Fruit fly (Drosophila melanogaster) whole organism, prepupa: Measurements from ENCODE around the gene Usf.
A peak's percentile ranks its signal among the peaks of the same experiment; 100 is the strongest.

Experiments
- Blimp-1 ChIP-seq: fragments of 200-800 bp; sonication (Bioruptor generic); optimal IDR thresholded peaks from 3 replicates; lab custom pipeline; 2017; ENCODE audit warnings: missing biosample characterization, missing genetic modification characterization, mild to moderate bottlenecking, moderate library complexity, missing genetic modification reagents
- CG10631 ChIP-seq: fragments of 200-800 bp; sonication (Bioruptor generic); optimal IDR thresholded peaks from 2 replicates; lab custom pipeline; 2016; ENCODE audit warnings: missing biosample characterization, missing genetic modification characterization
- CG10669 ChIP-seq: fragments of 200-800 bp; sonication (Bioruptor generic); optimal IDR thresholded peaks from 3 replicates; lab custom pipeline; 2018; ENCODE audit warnings: missing biosample characterization, mild to moderate bottlenecking, missing genetic modification characterization, moderate library complexity
- CG11762 ChIP-seq: fragments of 200-800 bp; sonication (Bioruptor generic); optimal IDR thresholded peaks from 3 replicates; lab custom pipeline; 2016; ENCODE audit warnings: missing biosample characterization, missing genetic modification characterization; ENCODE audit not compliant: insufficient read depth
- CG11902 ChIP-seq: fragments of 200-800 bp; sonication (Bioruptor generic); optimal IDR thresholded peaks from 3 replicates; lab custom pipeline; 2016; ENCODE audit warnings: missing biosample characterization, missing genetic modification characterization
- CG15336 ChIP-seq: fragments of 200-800 bp; sonication (Bioruptor generic); IDR thresholded peaks from 2 replicates; pipeline ENCODE4 v1.3.6; 2022; ENCODE audit warnings: missing biosample characterization, missing genetic modification characterization
- CG16779 ChIP-seq: fragments of 200-800 bp; sonication (Bioruptor generic); optimal IDR thresholded peaks from 3 replicates; lab custom pipeline; 2017; ENCODE audit warnings: missing biosample characterization, mild to moderate bottlenecking, missing genetic modification characterization
- CG3032 ChIP-seq: fragments of 200-800 bp; optimal IDR thresholded peaks from 2 replicates; lab custom pipeline; 2019; ENCODE audit warnings: missing biosample characterization, mild to moderate bottlenecking, missing genetic modification characterization, moderate library complexity
- CG31627 ChIP-seq: fragments of 200-800 bp; sonication (Bioruptor generic); optimal IDR thresholded peaks from 3 replicates; lab custom pipeline; 2016; ENCODE audit warnings: missing biosample characterization, missing genetic modification characterization
- CG32006 ChIP-seq: fragments of 200-800 bp; sonication (Bioruptor generic); optimal IDR thresholded peaks from 3 replicates; lab custom pipeline; 2017; ENCODE audit warnings: missing biosample characterization, mild to moderate bottlenecking, missing genetic modification characterization
- CG34406 ChIP-seq: fragments of 200-800 bp; sonication (Bioruptor generic); optimal IDR thresholded peaks from 3 replicates; lab custom pipeline; 2016; ENCODE audit warnings: missing biosample characterization, missing genetic modification characterization
- CG3919 ChIP-seq: fragments of 200-800 bp; sonication (Bioruptor generic); optimal IDR thresholded peaks from 3 replicates; lab custom pipeline; 2016; ENCODE audit warnings: missing biosample characterization, missing genetic modification characterization
- CG6163 ChIP-seq: fragments of 200-800 bp; sonication (Bioruptor generic); IDR thresholded peaks from 3 replicates; pipeline ENCODE4 v1.3.6; 2022; ENCODE audit warnings: missing biosample characterization, missing genetic modification characterization
- CG6276 ChIP-seq: fragments of 200-800 bp; sonication (Bioruptor generic); optimal IDR thresholded peaks from 2 replicates; lab custom pipeline; 2017; ENCODE audit warnings: missing biosample characterization, mild to moderate bottlenecking, missing genetic modification characterization
- CG6792 ChIP-seq: fragments of 200-800 bp; sonication (Bioruptor generic); optimal IDR thresholded peaks from 3 replicates; lab custom pipeline; 2016; ENCODE audit warnings: missing biosample characterization, missing genetic modification characterization
- CG6808 ChIP-seq: fragments of 200-800 bp; sonication (Bioruptor generic); optimal IDR thresholded peaks from 3 replicates; lab custom pipeline; 2017; ENCODE audit warnings: missing biosample characterization, missing genetic modification characterization, mild to moderate bottlenecking, moderate library complexity, missing genetic modification reagents
- CG8119 ChIP-seq: fragments of 200-800 bp; sonication (Bioruptor generic); IDR thresholded peaks from 3 replicates; pipeline ENCODE4 v1.3.6; 2022; ENCODE audit warnings: missing biosample characterization, missing genetic modification characterization
- CG9139 ChIP-seq: fragments of 200-800 bp; sonication (Bioruptor generic); optimal IDR thresholded peaks from 3 replicates; lab custom pipeline; 2017; ENCODE audit warnings: missing biosample characterization, mild to moderate bottlenecking, missing genetic modification characterization
- Eip75B ChIP-seq: fragments of 200-800 bp; sonication (Bioruptor generic); optimal IDR thresholded peaks from 3 replicates; lab custom pipeline; 2016; ENCODE audit warnings: missing biosample characterization, missing genetic modification characterization
- Eip78C ChIP-seq: fragments of 200-800 bp; sonication (Bioruptor generic); peaks from one replicate; lab custom pipeline; 2016; ENCODE audit warnings: missing biosample characterization, missing genetic modification characterization
- Eip93F ChIP-seq: fragments of 200-800 bp; sonication (Bioruptor generic); optimal IDR thresholded peaks from 2 replicates; lab custom pipeline; 2016; ENCODE audit warnings: missing biosample characterization, mild to moderate bottlenecking, missing genetic modification characterization
- Ets96B ChIP-seq: fragments of 200-800 bp; optimal IDR thresholded peaks from 2 replicates; lab custom pipeline; 2019; ENCODE audit warnings: missing biosample characterization, mild to moderate bottlenecking, missing genetic modification characterization, moderate library complexity
- Hr38 ChIP-seq: sonication (Bioruptor generic); optimal IDR thresholded peaks from 2 replicates; lab custom pipeline; 2016; ENCODE audit warnings: missing biosample characterization, missing genetic modification characterization
- Met ChIP-seq: fragments of 200-800 bp; sonication (Bioruptor generic); optimal IDR thresholded peaks from 3 replicates; lab custom pipeline; 2016; ENCODE audit warnings: missing biosample characterization, missing genetic modification characterization
- OdsH ChIP-seq: fragments of 200-800 bp; sonication (Bioruptor generic); optimal IDR thresholded peaks from 3 replicates; lab custom pipeline; 2016; ENCODE audit warnings: missing biosample characterization, missing genetic modification characterization
- Smox ChIP-seq: fragments of 200-800 bp; sonication (Bioruptor generic); optimal IDR thresholded peaks from 3 replicates; lab custom pipeline; 2016; ENCODE audit warnings: missing biosample characterization, missing genetic modification characterization
- Sox15 ChIP-seq: fragments of 200-800 bp; sonication (Bioruptor generic); optimal IDR thresholded peaks from 3 replicates; lab custom pipeline; 2016; ENCODE audit warnings: missing biosample characterization, missing genetic modification characterization
- acj6 ChIP-seq: fragments of 200-800 bp; sonication (Bioruptor generic); optimal IDR thresholded peaks from 3 replicates; lab custom pipeline; 2016; ENCODE audit warnings: missing biosample characterization, missing genetic modification characterization
- cyc ChIP-seq: fragments of 200-800 bp; sonication (Bioruptor generic); optimal IDR thresholded peaks from 3 replicates; lab custom pipeline; 2016; ENCODE audit warnings: missing biosample characterization, missing genetic modification characterization
- dac ChIP-seq: fragments of 200-800 bp; sonication (Bioruptor generic); optimal IDR thresholded peaks from 2 replicates; lab custom pipeline; 2017; ENCODE audit warnings: missing biosample characterization, mild to moderate bottlenecking, missing genetic modification characterization
- dsx ChIP-seq: fragments of 200-800 bp; optimal IDR thresholded peaks from 3 replicates; lab custom pipeline; 2019; ENCODE audit warnings: missing biosample characterization, mild to moderate bottlenecking, missing genetic modification characterization, moderate library complexity; ENCODE audit not compliant: poor library complexity, severe bottlenecking
- eg ChIP-seq: fragments of 200-800 bp; sonication (Bioruptor generic); IDR thresholded peaks from 3 replicates; pipeline ENCODE4 v1.3.6; 2022; ENCODE audit warnings: missing biosample characterization, missing genetic modification characterization
- esn ChIP-seq: fragments of 200-800 bp; sonication (Bioruptor generic); optimal IDR thresholded peaks from 2 replicates; lab custom pipeline; 2016; ENCODE audit warnings: missing biosample characterization, mild to moderate bottlenecking, missing genetic modification characterization, moderate library complexity
- fd59A ChIP-seq: fragments of 200-800 bp; sonication (Bioruptor generic); optimal IDR thresholded peaks from 2 replicates; lab custom pipeline; 2017; ENCODE audit warnings: missing biosample characterization, mild to moderate bottlenecking, missing genetic modification characterization, missing genetic modification reagents
- fkh ChIP-seq: fragments of 200-800 bp; sonication (Bioruptor generic); optimal IDR thresholded peaks from 3 replicates; lab custom pipeline; 2017; ENCODE audit warnings: missing biosample characterization, mild to moderate bottlenecking, missing genetic modification characterization, moderate library complexity
- lz ChIP-seq: fragments of 200-800 bp; sonication (Bioruptor generic); optimal IDR thresholded peaks from 3 replicates; lab custom pipeline; 2016; ENCODE audit warnings: missing biosample characterization, missing genetic modification characterization
- net ChIP-seq: fragments of 200-800 bp; sonication (Bioruptor generic); optimal IDR thresholded peaks from 3 replicates; lab custom pipeline; 2016; ENCODE audit warnings: missing biosample characterization, missing genetic modification characterization
- pdm3 ChIP-seq: fragments of 200-800 bp; sonication (Bioruptor generic); optimal IDR thresholded peaks from 3 replicates; lab custom pipeline; 2016; ENCODE audit warnings: missing biosample characterization, missing genetic modification characterization
- salr ChIP-seq, 2 experiments: fragments of 200-800 bp; sonication (Bioruptor generic); optimal IDR thresholded peaks; 3 replicates each; lab custom pipeline; 2016 to 2018; ENCODE audit warnings: missing biosample characterization in 2 of 2, missing genetic modification characterization in 2 of 2, mild to moderate bottlenecking in 1 of 2
- ss ChIP-seq, 2 experiments: fragments of 200-800 bp; sonication (Bioruptor generic); optimal IDR thresholded peaks; 2 replicates in 1 of 2; 3 replicates in 1 of 2; lab custom pipeline; 2017 to 2018; ENCODE audit warnings: mild to moderate bottlenecking in 2 of 2, missing biosample characterization in 2 of 2, missing genetic modification characterization in 2 of 2, moderate library complexity in 1 of 2
- svp ChIP-seq: fragments of 200-800 bp; sonication (Bioruptor generic); peaks from one replicate; lab custom pipeline; 2016; ENCODE audit warnings: missing biosample characterization, missing genetic modification characterization
- vri ChIP-seq: fragments of 200-800 bp; sonication (Bioruptor generic); optimal IDR thresholded peaks from 3 replicates; lab custom pipeline; 2016; ENCODE audit warnings: missing biosample characterization, mild to moderate bottlenecking, missing genetic modification characterization

The Usf gene

DNA sequence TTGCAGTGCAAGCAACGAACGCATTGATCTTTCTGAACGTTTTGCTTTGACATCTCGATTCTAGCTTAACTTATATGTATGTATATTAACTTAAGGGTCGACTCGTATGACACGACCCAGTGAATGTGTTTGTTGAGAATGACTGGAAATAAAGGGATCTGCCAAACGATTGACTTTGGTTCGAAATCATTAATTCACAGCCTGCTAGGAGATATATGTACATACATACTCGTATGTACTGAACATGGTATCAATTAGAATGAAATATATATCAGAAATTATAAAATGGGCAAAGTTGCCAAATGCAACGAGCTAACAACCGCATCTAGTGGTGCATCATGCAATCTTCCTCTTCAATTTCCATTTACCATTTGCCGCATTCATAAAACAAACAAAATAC, 23.2 kb upstream of the Usf start, which contains the start of gene CG12684:
CG12684 (minus strand) TSS at position 101 of the 400 bp plus-strand sequence.
- TF ChIP-seq acj6, result no peak
- no peak for TF ChIP-seq eg (GFP tag; lab: Robert Waterston, UW)
- TF ChIP-seq salr (GFP tag; optimal IDR thresholded peaks at IDR 0.05; lab: Kevin White, UChicago), result no peak
- TF ChIP-seq CG15336 (GFP tag; lab: Robert Waterston, UW), result no peak
- no peak for TF ChIP-seq dac (GFP tag; lab: Kevin White, UChicago)
- no peak for TF ChIP-seq Sox15 (GFP tag; lab: Kevin White, UChicago)
- TF ChIP-seq CG6808 (GFP tag; lab: Kevin White, UChicago), result no peak
- TF ChIP-seq Ets96B, result no peak
- TF ChIP-seq CG34406 (GFP tag; lab: Kevin White, UChicago), result no peak

DNA sequence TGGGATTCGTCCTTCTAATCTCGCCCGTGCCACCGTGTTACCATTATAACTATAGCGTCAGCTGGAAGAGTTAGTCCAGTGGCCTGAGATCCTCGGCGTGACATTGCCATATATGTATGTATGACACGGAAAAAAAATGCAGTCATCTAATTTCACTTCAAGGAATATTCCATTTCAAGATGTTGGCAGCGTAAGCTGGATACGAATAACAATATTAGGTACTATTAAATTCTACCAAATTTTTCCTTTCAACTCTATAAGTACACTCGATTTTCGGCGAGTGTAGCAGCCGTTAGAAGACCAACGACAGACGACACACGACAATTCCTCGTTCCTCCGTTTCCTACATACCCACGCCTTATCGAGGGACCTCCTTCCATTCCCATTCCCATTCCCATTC, 16.4 kb upstream of the Usf start:
- no peak for TF ChIP-seq dsx
- peak; percentile 12 for TF ChIP-seq svp (GFP tag; lab: Kevin White, UChicago)
- no peak for TF ChIP-seq CG31627
- TF ChIP-seq Eip78C (GFP tag; lab: Kevin White, UChicago), result peak; percentile 43
- no peak for TF ChIP-seq Eip93F (GFP tag; lab: Kevin White, UChicago)
- TF ChIP-seq vri (GFP tag; lab: Kevin White, UChicago), result no peak

dm6 chrX:4563980-4564379, 15.4 kb upstream of the Usf start:
- TF ChIP-seq svp (GFP tag; lab: Kevin White, UChicago) (no peak), ss (GFP tag; optimal IDR thresholded peaks at IDR 0.05; lab: Kevin White, UChicago) (peak; percentile 23 to 35), CG9139 (GFP tag; lab: Kevin White, UChicago) (peak; percentile 46), lz (no peak), Sox15 (GFP tag; lab: Kevin White, UChicago) (no peak), Hr38 (GFP tag; lab: Kevin White, UChicago) (no peak)

DNA sequence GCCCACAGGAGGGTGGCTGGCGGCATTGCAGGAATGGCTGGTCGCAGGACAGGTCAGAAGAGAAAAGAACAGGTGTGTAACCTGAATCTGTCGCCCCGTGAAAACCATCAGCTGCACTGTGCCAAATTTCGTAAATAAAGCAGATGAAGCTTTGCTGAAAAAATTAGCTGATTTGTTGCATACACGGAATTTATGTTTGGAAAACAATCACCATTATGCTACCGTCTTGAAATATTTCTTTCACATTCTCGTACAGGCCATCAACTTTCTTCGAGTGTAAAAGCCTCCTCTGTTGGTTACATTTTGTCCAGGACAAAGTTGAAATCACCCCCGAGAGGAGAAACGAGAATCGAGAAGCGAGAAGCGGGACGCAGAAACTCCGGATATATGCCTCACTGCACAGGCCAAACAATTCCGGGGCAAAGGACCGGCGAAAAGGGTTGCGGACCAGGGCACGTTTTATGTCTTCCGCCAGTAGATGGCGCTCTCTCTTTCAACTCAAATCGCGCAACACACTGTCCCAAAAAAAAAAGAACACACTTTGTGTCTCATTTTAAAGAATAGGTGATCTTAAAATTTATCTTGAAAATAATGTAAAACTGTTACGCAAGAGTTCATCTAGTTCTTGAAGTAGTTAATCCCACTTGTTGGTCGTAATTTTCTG, 11.7 kb upstream of the Usf start:
- TF ChIP-seq Hr38 (GFP tag; lab: Kevin White, UChicago), result no peak
- TF ChIP-seq Eip78C (GFP tag; lab: Kevin White, UChicago), result peak; percentile 75
- no peak for TF ChIP-seq dsx
- peak; percentile 5 for TF ChIP-seq fd59A (GFP tag; lab: Kevin White, UChicago)
- TF ChIP-seq OdsH (GFP tag; lab: Kevin White, UChicago), result peak; percentile 13
- TF ChIP-seq Blimp-1 (GFP tag; lab: Kevin White, UChicago), result no peak
- no peak for TF ChIP-seq net (GFP tag; lab: Kevin White, UChicago)
- no peak for TF ChIP-seq CG3032 (tag; lab: Kevin White, UChicago)
- TF ChIP-seq pdm3 (GFP tag; lab: Kevin White, UChicago), result peak; percentile 24
- no peak for TF ChIP-seq fkh
- peak; percentile 38 for TF ChIP-seq CG10669 (GFP tag; lab: Kevin White, UChicago)
- TF ChIP-seq CG11902 (GFP tag; lab: Kevin White, UChicago), result no peak
- TF ChIP-seq cyc (GFP tag; lab: Kevin White, UChicago), result peak; percentile 42
- no peak for TF ChIP-seq CG15336 (GFP tag; lab: Robert Waterston, UW)
- TF ChIP-seq Met, result peak; percentile 32
- TF ChIP-seq CG6163 (GFP tag; lab: Robert Waterston, UW), result 0 out of 3 replicates have a peak, but pooled peaks have one; percentile 11
- TF ChIP-seq lz, result peak; percentile 41
- TF ChIP-seq CG6276 (GFP tag; lab: Kevin White, UChicago), result no peak
- peak; percentile 26 for TF ChIP-seq CG6792 (GFP tag; lab: Kevin White, UChicago)
- TF ChIP-seq Ets96B, result peak; percentile 38
- peak; percentile 11 for TF ChIP-seq Eip75B (GFP tag; lab: Kevin White, UChicago)
- no peak for TF ChIP-seq CG11762 (GFP tag; lab: Kevin White, UChicago)
- TF ChIP-seq acj6, result peak; percentile 1
- TF ChIP-seq Smox (GFP tag; lab: Kevin White, UChicago), result peak; percentile 23
- peak; percentile 1 for TF ChIP-seq CG6808 (GFP tag; lab: Kevin White, UChicago)
- peak in 1 of 2 experiments; percentile 33 for TF ChIP-seq salr (GFP tag; optimal IDR thresholded peaks at IDR 0.05; lab: Kevin White, UChicago)
- no peak for TF ChIP-seq CG32006 (GFP tag; lab: Kevin White, UChicago)
- TF ChIP-seq ss (GFP tag; optimal IDR thresholded peaks at IDR 0.05; lab: Kevin White, UChicago), result peak in 1 of 2 experiments; percentile 20
- peak; percentile 21 for TF ChIP-seq CG10631
- TF ChIP-seq CG16779, result no peak
- TF ChIP-seq CG31627, result peak; percentile 45
- TF ChIP-seq CG8119 (GFP tag; lab: Robert Waterston, UW), result no peak
- peak; percentile 39 for TF ChIP-seq CG3919 (GFP tag; lab: Kevin White, UChicago)
- no peak for TF ChIP-seq Eip93F (GFP tag; lab: Kevin White, UChicago)
- TF ChIP-seq esn (GFP tag; lab: Kevin White, UChicago), result peak; percentile 44
